Fruit fly (Drosophila melanogaster) S2 (cell line): ENCODE results near the gene CG4854.

Experiments
- CG8478 ChIP-seq: fragments of >200 bp; optimal IDR thresholded peaks from 2 replicates; lab custom pipeline; 2018
- CTCF ChIP-seq, 2 experiments: fragments of >200 bp; optimal IDR thresholded peaks; 2 replicates each; lab custom pipeline; 2018

DNA sequence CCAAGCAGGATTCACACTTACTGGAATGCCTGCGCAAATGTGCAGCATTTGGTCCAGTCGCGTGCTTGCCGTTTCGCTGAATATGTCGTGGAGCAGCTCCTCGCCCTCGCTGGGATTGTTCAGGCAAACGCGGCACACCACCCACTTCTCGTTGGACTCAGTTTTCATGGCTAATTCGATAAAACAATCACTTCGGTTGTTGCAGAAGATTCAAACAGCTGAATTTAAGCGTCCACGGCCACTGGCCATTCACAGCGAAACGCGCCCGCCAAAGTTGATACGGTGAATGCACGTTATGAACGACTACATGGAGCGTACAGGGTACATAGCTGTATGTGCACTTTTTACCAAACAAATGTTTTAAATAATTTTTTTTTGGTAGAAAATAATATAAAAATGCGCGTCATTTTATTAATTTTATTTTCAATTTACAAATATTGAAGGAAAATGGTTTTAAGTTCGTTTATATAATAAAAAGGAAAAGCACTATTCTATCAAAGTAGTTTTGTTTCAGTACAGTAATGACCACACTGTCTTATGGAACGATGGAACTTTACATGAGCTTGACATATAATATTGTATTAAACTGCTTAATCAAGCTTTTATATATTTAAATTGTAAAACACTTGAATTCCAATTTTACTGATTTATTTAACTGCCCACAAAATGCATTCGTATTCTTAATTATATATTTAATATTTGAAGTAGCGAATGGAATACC is 3.3 kb downstream of the CG4854 start, which contains the start of gene trem:
- TF ChIP-seq CG8478 (lab: Kevin White, UChicago) (no peak), CTCF (optimal IDR thresholded peaks at IDR 0.05; lab: Kevin White, UChicago) (no peak)
